Fruit fly (Drosophila melanogaster) whole organism, embryonic: ENCODE measurements around the gene CG6040.
A peak's percentile ranks its signal among the peaks of the same experiment; 100 is the strongest.

ENCODE experiments used
- Adf1 ChIP-seq: fragments of 200-800 bp; sonication (Bioruptor generic); IDR thresholded peaks from 2 replicates; pipeline ENCODE4 v1.3.6; 2022; ENCODE audit warnings: missing biosample characterization, missing genetic modification characterization
- B-H2 ChIP-seq: fragments of 200-800 bp; sonication (Bioruptor generic); optimal IDR thresholded peaks from 2 replicates; lab custom pipeline; 2018; ENCODE audit warnings: missing biosample characterization, mild to moderate bottlenecking, missing genetic modification characterization
- BEAF-32 ChIP-seq: fragments of 200-800 bp; sonication (Bioruptor generic); optimal IDR thresholded peaks from 3 replicates; lab custom pipeline; 2017; ENCODE audit warnings: missing biosample characterization, missing genetic modification characterization, mild to moderate bottlenecking, moderate library complexity, missing genetic modification reagents
- CG10431 ChIP-seq: fragments of 200-800 bp; sonication (Bioruptor generic); optimal IDR thresholded peaks from 3 replicates; lab custom pipeline; 2018; ENCODE audit warnings: missing biosample characterization, mild to moderate bottlenecking, missing genetic modification characterization
- CG11093 ChIP-seq: fragments of 200-800 bp; sonication (Bioruptor generic); IDR thresholded peaks from 3 replicates; pipeline ENCODE4 v1.3.6; 2022; ENCODE audit warnings: missing biosample characterization, missing genetic modification characterization
- CG11504 ChIP-seq: fragments of 200-800 bp; sonication (Bioruptor generic); optimal IDR thresholded peaks from 3 replicates; lab custom pipeline; 2019; ENCODE audit warnings: missing biosample characterization, mild to moderate bottlenecking, missing genetic modification characterization, moderate library complexity
- CG12104 ChIP-seq: fragments of 200-800 bp; sonication (Bioruptor generic); optimal IDR thresholded peaks from 3 replicates; lab custom pipeline; 2016; ENCODE audit warnings: missing biosample characterization, missing genetic modification characterization
- CG12155 ChIP-seq: fragments of 200-800 bp; sonication (Bioruptor generic); optimal IDR thresholded peaks from 3 replicates; lab custom pipeline; 2016; ENCODE audit warnings: missing biosample characterization, missing genetic modification characterization
- CG1233 ChIP-seq: fragments of 200-800 bp; sonication (Bioruptor generic); optimal IDR thresholded peaks from 4 replicates; lab custom pipeline; 2018; ENCODE audit warnings: missing biosample characterization, mild to moderate bottlenecking, missing genetic modification characterization
- CG12942 ChIP-seq: fragments of 200-800 bp; sonication (Bioruptor generic); optimal IDR thresholded peaks from 3 replicates; lab custom pipeline; 2016; ENCODE audit warnings: missing biosample characterization, missing genetic modification characterization
- CG13296 ChIP-seq: fragments of 200-800 bp; sonication (Bioruptor generic); optimal IDR thresholded peaks from 3 replicates; lab custom pipeline; 2018; ENCODE audit warnings: missing biosample characterization, mild to moderate bottlenecking, missing genetic modification characterization
- CG1529 ChIP-seq: fragments of 200-800 bp; sonication (Bioruptor generic); optimal IDR thresholded peaks from 3 replicates; lab custom pipeline; 2018; ENCODE audit warnings: missing biosample characterization, missing genetic modification characterization
- CG15514 ChIP-seq: fragments of 200-800 bp; sonication (Bioruptor generic); optimal IDR thresholded peaks from 3 replicates; lab custom pipeline; 2017; ENCODE audit warnings: missing biosample characterization, missing genetic modification characterization, mild to moderate bottlenecking, moderate library complexity, missing genetic modification reagents
- CG17385 ChIP-seq: fragments of 200-800 bp; sonication (Bioruptor generic); optimal IDR thresholded peaks from 3 replicates; lab custom pipeline; 2018; ENCODE audit warnings: missing biosample characterization, mild to moderate bottlenecking, missing genetic modification characterization
- CG18476 ChIP-seq: fragments of 200-800 bp; sonication (Bioruptor generic); optimal IDR thresholded peaks from 2 replicates; lab custom pipeline; 2016; ENCODE audit warnings: missing biosample characterization, mild to moderate bottlenecking, missing genetic modification characterization
- CG3163 ChIP-seq: fragments of 200-800 bp; sonication (Bioruptor generic); optimal IDR thresholded peaks from 3 replicates; lab custom pipeline; 2016; ENCODE audit warnings: missing biosample characterization, missing genetic modification characterization
- CG3407 ChIP-seq: fragments of 200-800 bp; sonication (Bioruptor generic); optimal IDR thresholded peaks from 2 replicates; lab custom pipeline; 2018; ENCODE audit warnings: missing biosample characterization, mild to moderate bottlenecking, missing genetic modification characterization
- CG6689 ChIP-seq: fragments of 200-800 bp; sonication (Bioruptor generic); IDR thresholded peaks from 2 replicates; pipeline ENCODE4 v1.3.6; 2022; ENCODE audit warnings: missing biosample characterization, missing genetic modification characterization
- CTCF ChIP-seq: fragments of 200-800 bp; sonication (Bioruptor generic); optimal IDR thresholded peaks from 2 replicates; lab custom pipeline; 2017; ENCODE audit warnings: missing biosample characterization, mild to moderate bottlenecking, missing genetic modification characterization, moderate library complexity
- Fer1 ChIP-seq: fragments of 200-800 bp; sonication (Bioruptor generic); optimal IDR thresholded peaks from 2 replicates; lab custom pipeline; 2017; ENCODE audit warnings: missing biosample characterization, mild to moderate bottlenecking, missing genetic modification characterization
- Fer2 ChIP-seq: fragments of 200-800 bp; sonication (Bioruptor generic); optimal IDR thresholded peaks from 2 replicates; lab custom pipeline; 2018; ENCODE audit warnings: missing biosample characterization, mild to moderate bottlenecking, missing genetic modification characterization, moderate library complexity
- Gsc ChIP-seq: fragments of 200-800 bp; sonication (Bioruptor generic); IDR thresholded peaks from 2 replicates; pipeline ENCODE4 v1.3.6; 2022; ENCODE audit warnings: missing biosample characterization, missing genetic modification characterization
- HLH3B ChIP-seq: fragments of 200-800 bp; sonication (Bioruptor generic); IDR thresholded peaks from 2 replicates; pipeline ENCODE4 v1.3.6; 2022; ENCODE audit warnings: missing biosample characterization, missing genetic modification characterization
- HmgD ChIP-seq: fragments of 200-800 bp; sonication (Bioruptor generic); optimal IDR thresholded peaks from 3 replicates; lab custom pipeline; 2016; ENCODE audit warnings: missing biosample characterization, missing genetic modification characterization
- Hr51 ChIP-seq, 2 experiments: fragments of 200-800 bp; sonication (Bioruptor generic); optimal IDR thresholded peaks; 2 replicates in 1 of 2; 3 replicates in 1 of 2; lab custom pipeline; 2016 to 2018; ENCODE audit warnings: missing biosample characterization in 2 of 2, missing genetic modification characterization in 2 of 2, mild to moderate bottlenecking in 1 of 2, moderate library complexity in 1 of 2
- Hr78 ChIP-seq, 2 experiments: fragments of 200-800 bp in 1 of 2; fragments of >200 bp in 1 of 2; sonication (Bioruptor generic) in 1 of 2; optimal IDR thresholded peaks; 2 replicates each; lab custom pipeline; 2017 to 2019; ENCODE audit warnings: missing biosample characterization in 2 of 2, missing genetic modification characterization in 2 of 2, mild to moderate bottlenecking in 1 of 2, moderate library complexity in 1 of 2
- Hsf ChIP-seq: fragments of 200-800 bp; sonication (Bioruptor generic); optimal IDR thresholded peaks from 3 replicates; lab custom pipeline; 2016; ENCODE audit warnings: missing biosample characterization, missing genetic modification characterization
- Lhr ChIP-seq: fragments of 200-800 bp; sonication (Bioruptor generic); optimal IDR thresholded peaks from 3 replicates; lab custom pipeline; 2017; ENCODE audit warnings: mild to moderate bottlenecking, missing biosample characterization, missing genetic modification reagents, missing genetic modification characterization
- Mes4 ChIP-seq: fragments of 200-800 bp; sonication (Bioruptor generic); optimal IDR thresholded peaks from 2 replicates; lab custom pipeline; 2016; ENCODE audit warnings: missing biosample characterization, missing genetic modification characterization
- Ptx1 ChIP-seq: fragments of 200-800 bp; sonication (Bioruptor generic); IDR thresholded peaks from 2 replicates; pipeline ENCODE4 v1.3.6; 2022; ENCODE audit warnings: missing biosample characterization, missing genetic modification characterization
- Scr ChIP-seq: fragments of 200-800 bp; sonication (Bioruptor generic); IDR thresholded peaks from 2 replicates; pipeline ENCODE4 v1.3.6; 2022; ENCODE audit warnings: missing biosample characterization, missing genetic modification characterization; ENCODE audit not compliant: partially characterized antibody
- Spps ChIP-seq: fragments of 200-800 bp; sonication (Bioruptor generic); optimal IDR thresholded peaks from 2 replicates; lab custom pipeline; 2018; ENCODE audit warnings: missing biosample characterization, mild to moderate bottlenecking, missing genetic modification characterization
- Sry-β ChIP-seq: fragments of 200-800 bp; sonication (Bioruptor generic); optimal IDR thresholded peaks from 2 replicates; lab custom pipeline; 2018; ENCODE audit warnings: missing biosample characterization, mild to moderate bottlenecking, missing genetic modification characterization, moderate library complexity
- Stat92E ChIP-seq, 3 experiments: fragments of >200 bp in 2 of 3; fragments of 200-800 bp in 1 of 3; sonication (Bioruptor generic) in 1 of 3; optimal IDR thresholded peaks; 2 replicates each; lab custom pipeline; 2017 to 2019; ENCODE audit warnings: missing biosample characterization in 3 of 3, missing genetic modification characterization in 3 of 3, mild to moderate bottlenecking in 1 of 3, moderate library complexity in 1 of 3
- bigmax ChIP-seq: fragments of 200-800 bp; sonication (Bioruptor generic); optimal IDR thresholded peaks from 2 replicates; lab custom pipeline; 2018; ENCODE audit warnings: missing biosample characterization, mild to moderate bottlenecking, missing genetic modification characterization
- bsh ChIP-seq, 2 experiments: fragments of 200-800 bp; sonication (Bioruptor generic); optimal IDR thresholded peaks; 2 replicates each; lab custom pipeline; 2017 to 2018; ENCODE audit warnings: mild to moderate bottlenecking in 2 of 2, missing biosample characterization in 2 of 2, missing genetic modification characterization in 2 of 2, moderate library complexity in 1 of 2
- dan ChIP-seq: fragments of 200-800 bp; sonication (Bioruptor generic); IDR thresholded peaks from 2 replicates; pipeline ENCODE4 v1.3.6; 2022; ENCODE audit warnings: missing biosample characterization, missing genetic modification characterization
- dpn ChIP-seq, 2 experiments: fragments of 200-800 bp; sonication (Bioruptor generic); optimal IDR thresholded peaks; 3 replicates each; lab custom pipeline; 2016; ENCODE audit warnings: missing biosample characterization in 2 of 2, missing genetic modification characterization in 2 of 2
- eve ChIP-seq, 2 experiments: fragments of >200 bp; optimal IDR thresholded peaks; 2 replicates each; lab custom pipeline; 2017; ENCODE audit warnings: missing biosample characterization in 2 of 2, missing genetic modification characterization in 2 of 2
- fd96Cb ChIP-seq: fragments of 200-800 bp; sonication (Bioruptor generic); optimal IDR thresholded peaks from 2 replicates; lab custom pipeline; 2018; ENCODE audit warnings: missing biosample characterization, mild to moderate bottlenecking, missing genetic modification characterization, moderate library complexity
- hbn ChIP-seq: fragments of 200-800 bp; sonication (Bioruptor generic); IDR thresholded peaks from 2 replicates; pipeline ENCODE4 v1.3.6; 2022; ENCODE audit warnings: missing biosample characterization, missing genetic modification characterization; ENCODE audit not compliant: partially characterized antibody
- ind ChIP-seq: fragments of 200-800 bp; sonication (Bioruptor generic); optimal IDR thresholded peaks from 3 replicates; lab custom pipeline; 2016; ENCODE audit warnings: missing biosample characterization, missing genetic modification characterization
- lola ChIP-seq, 3 experiments: fragments of >200 bp in 2 of 3; fragments of 200-800 bp in 1 of 3; sonication (Bioruptor generic) in 1 of 3; optimal IDR thresholded peaks; 2 replicates each; lab custom pipeline; 2017 to 2019; ENCODE audit warnings: missing biosample characterization in 3 of 3, missing genetic modification characterization in 3 of 3, mild to moderate bottlenecking in 1 of 3, moderate library complexity in 1 of 3
- pum ChIP-seq: fragments of 200-800 bp; sonication (Bioruptor generic); optimal IDR thresholded peaks from 2 replicates; lab custom pipeline; 2016; ENCODE audit warnings: missing biosample characterization, missing genetic modification characterization
- run ChIP-seq: fragments of 200-800 bp; sonication (Bioruptor generic); optimal IDR thresholded peaks from 3 replicates; lab custom pipeline; 2018; ENCODE audit warnings: missing biosample characterization, mild to moderate bottlenecking, missing genetic modification characterization
- sens ChIP-seq: fragments of 200-800 bp; sonication (Bioruptor generic); peaks from one replicate; lab custom pipeline; 2016; ENCODE audit warnings: missing biosample characterization, missing genetic modification characterization
- seq ChIP-seq: fragments of 200-800 bp; sonication (Bioruptor generic); IDR thresholded peaks from 2 replicates; pipeline ENCODE4 v1.3.6; 2022; ENCODE audit warnings: missing biosample characterization, missing genetic modification characterization

CG6040 gene

DNA sequence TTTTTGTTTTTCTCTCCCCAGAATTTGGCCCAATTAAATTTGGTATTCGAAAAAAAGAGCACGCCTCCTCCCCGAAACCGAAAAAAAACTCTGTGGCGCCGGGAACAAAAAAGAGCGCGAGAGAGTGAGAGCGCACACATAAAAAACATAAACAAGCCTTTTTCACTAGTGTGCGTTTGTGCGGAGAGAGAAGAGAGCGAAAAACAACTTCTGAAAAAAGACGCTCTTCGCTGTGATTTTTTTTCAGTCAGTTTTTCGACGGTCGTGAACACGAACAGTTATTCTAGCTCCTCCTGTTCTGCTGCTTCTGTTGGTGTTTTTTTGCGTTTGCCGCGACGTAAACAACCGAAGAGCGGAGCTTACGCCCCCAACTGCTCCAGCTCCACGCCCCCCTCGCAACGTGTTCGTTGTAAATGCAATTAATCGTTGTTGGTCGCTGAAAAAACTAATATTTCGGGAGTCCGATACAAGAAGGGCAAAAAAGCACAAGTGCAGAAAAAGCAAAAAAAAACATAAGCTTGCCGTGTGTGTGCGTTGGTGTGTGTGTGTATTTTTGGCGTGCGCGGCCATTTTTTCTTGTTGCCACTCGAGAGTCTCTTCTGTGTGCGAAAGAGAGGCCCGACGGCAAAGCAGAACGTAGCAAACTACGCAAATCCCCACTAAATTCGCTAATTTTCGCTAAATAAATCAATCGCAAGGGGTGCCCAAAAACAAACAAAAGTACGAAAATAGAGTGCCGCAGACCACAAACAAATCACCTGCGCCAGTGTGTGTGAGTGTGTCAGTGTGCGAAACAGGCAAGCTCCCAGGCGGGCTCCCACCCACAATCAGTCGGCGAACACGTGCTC, 67.4 kb downstream of the CG6040 start, which contains the start of gene sqz (continued):
- no peak for TF ChIP-seq Fer2 (tag; lab: Kevin White, UChicago)
- TF ChIP-seq Spps: no peak
- TF ChIP-seq hbn: peak; percentile 45; the same call in 1 of the 2 replicates
- no peak for TF ChIP-seq CG6689 (GFP tag; lab: Robert Waterston, UW)
- TF ChIP-seq CG13296 (GFP tag; lab: Kevin White, UChicago): peak; percentile 19
- TF ChIP-seq CG12942 (GFP tag; lab: Kevin White, UChicago): no peak
- no peak for TF ChIP-seq CG12104 (GFP tag; lab: Kevin White, UChicago)
- TF ChIP-seq CG11504 (tag; lab: Kevin White, UChicago): no peak
- peak; percentile 49 for TF ChIP-seq CG17385

DNA sequence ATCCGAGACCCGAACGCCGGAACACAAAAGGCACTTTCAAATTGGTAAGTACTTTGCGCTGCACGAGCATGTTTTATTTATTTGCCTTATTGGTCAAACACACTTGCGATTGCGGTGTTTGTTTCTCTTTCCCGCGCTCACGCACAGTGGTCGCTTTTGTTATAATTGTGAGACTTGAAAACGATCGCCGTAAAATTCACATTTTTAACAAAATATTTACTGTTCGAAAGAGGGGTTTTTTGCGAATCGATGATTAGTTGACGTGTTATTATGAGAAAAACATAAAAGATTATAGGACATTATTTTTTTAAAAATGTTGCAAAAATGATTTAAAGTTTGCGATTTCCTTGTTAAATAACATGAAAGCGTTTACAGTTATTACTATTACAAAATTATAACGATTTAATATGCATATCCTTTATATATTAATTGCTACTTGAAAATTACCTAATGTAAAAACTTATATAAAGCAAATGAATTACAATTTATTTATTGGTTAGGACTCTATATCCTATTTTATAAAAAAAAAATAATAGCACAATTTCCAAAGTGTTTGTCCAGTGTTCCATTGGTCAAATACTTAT, 68.2 kb downstream of the CG6040 start:
- peak; percentile 34 for TF ChIP-seq Hsf
- no peak for TF ChIP-seq HLH3B (GFP tag; lab: Robert Waterston, UW)
- TF ChIP-seq CTCF (GFP tag; lab: Kevin White, UChicago): no peak
- no peak for TF ChIP-seq run (tag; lab: Kevin White, UChicago)
- TF ChIP-seq CG18476: peak; percentile 6
- peak; percentile 17 for TF ChIP-seq CG12155
- peak in 1 of 2 experiments; percentile 65 for TF ChIP-seq Hr51 (GFP tag; optimal IDR thresholded peaks at IDR 0.05; lab: Kevin White, UChicago)
- TF ChIP-seq Hr78 (GFP tag; optimal IDR thresholded peaks at IDR 0.05; lab: Kevin White, UChicago): no peak
- TF ChIP-seq pum (GFP tag; lab: Kevin White, UChicago): no peak
- no peak for TF ChIP-seq HmgD (GFP tag; lab: Kevin White, UChicago)
- no peak for TF ChIP-seq CG11093 (GFP tag; lab: Robert Waterston, UW)
- no peak for TF ChIP-seq dan (GFP tag; lab: Robert Waterston, UW)
- peak in 1 of 2 experiments; percentile 27 for TF ChIP-seq bsh (GFP tag; optimal IDR thresholded peaks at IDR 0.05; lab: Kevin White, UChicago)
- no peak for TF ChIP-seq eve (GFP tag; optimal IDR thresholded peaks at IDR 0.05; lab: Kevin White, UChicago)
- TF ChIP-seq bigmax (GFP tag; lab: Kevin White, UChicago): no peak
- no peak for TF ChIP-seq Lhr (GFP tag; lab: Kevin White, UChicago)
- peak in 1 of 3 experiments; percentile 41 for TF ChIP-seq lola (GFP tag; optimal IDR thresholded peaks at IDR 0.05; lab: Kevin White, UChicago)
- no peak for TF ChIP-seq Ptx1 (GFP tag; lab: Robert Waterston, UW)
- 0 out of 2 replicates have a peak, but pooled peaks have one; percentile 22 for TF ChIP-seq seq (GFP tag; lab: Robert Waterston, UW)
- peak; percentile 47 for TF ChIP-seq CG1233 (GFP tag; lab: Kevin White, UChicago)
- peak; percentile 15 for TF ChIP-seq Mes4 (GFP tag; lab: Kevin White, UChicago)
- TF ChIP-seq B-H2 (GFP tag; lab: Kevin White, UChicago): peak; percentile 21
- no peak for TF ChIP-seq BEAF-32 (GFP tag; lab: Kevin White, UChicago)
- TF ChIP-seq Adf1: no peak
- no peak for TF ChIP-seq Fer1 (GFP tag; lab: Kevin White, UChicago)
- peak; percentile 91 for TF ChIP-seq sens (GFP tag; lab: Kevin White, UChicago)
- no peak for TF ChIP-seq Scr (GFP tag; lab: Robert Waterston, UW)
- no peak for TF ChIP-seq Sry-β (GFP tag; lab: Kevin White, UChicago)
- TF ChIP-seq Gsc (GFP tag; lab: Robert Waterston, UW): no peak
- peak; percentile 27 for TF ChIP-seq CG1529 (GFP tag; lab: Kevin White, UChicago)
- TF ChIP-seq dpn (GFP tag; optimal IDR thresholded peaks at IDR 0.05; lab: Kevin White, UChicago): peak in 1 of 2 experiments; percentile 35
- TF ChIP-seq CG10431 (GFP tag; lab: Kevin White, UChicago): no peak
- peak; percentile 26 for TF ChIP-seq ind (GFP tag; lab: Kevin White, UChicago)
- TF ChIP-seq CG3163 (GFP tag; lab: Kevin White, UChicago): no peak
- no peak for TF ChIP-seq Stat92E (GFP tag; optimal IDR thresholded peaks at IDR 0.05; lab: Kevin White, UChicago)
- TF ChIP-seq CG15514 (GFP tag; lab: Kevin White, UChicago): peak; percentile 24
- TF ChIP-seq fd96Cb: peak; percentile 35
- no peak for TF ChIP-seq CG3407
